Worm (Caenorhabditis elegans) whole organism, midembryonic: ENCODE results near the gene otpl-8.

ENCODE experiments used
- cog-1 ChIP-seq: sonication (generic microtip); optimal IDR thresholded peaks from 2 replicates; lab custom pipeline; 2016; ENCODE audit warnings: missing genetic modification characterization, missing compliant biosample characterization
- flt-1 ChIP-seq: fragments of 200-800 bp; sonication (Bioruptor generic); IDR thresholded peaks from 2 replicates; pipeline ENCODE4 v1.3.6; 2022; ENCODE audit warnings: missing genetic modification characterization, missing compliant biosample characterization
- klf-2 ChIP-seq: fragments of 200-800 bp; sonication (Bioruptor generic); conservative IDR thresholded peaks from 2 replicates; pipeline ENCODE4 v1.3.6; 2022; ENCODE audit warnings: missing genetic modification reagents, missing genetic modification characterization, missing compliant biosample characterization
- ref-1 ChIP-seq: fragments of 200-800 bp; sonication (Bioruptor generic); conservative IDR thresholded peaks from 2 replicates; pipeline ENCODE4 v1.3.6; 2022; ENCODE audit warnings: missing genetic modification reagents, missing genetic modification characterization, missing compliant biosample characterization
- ztf-23 ChIP-seq: fragments of 200-800 bp; sonication (Bioruptor generic); IDR thresholded peaks from 2 replicates; pipeline ENCODE4 v1.3.6; 2022; ENCODE audit warnings: missing genetic modification reagents, missing genetic modification characterization, missing compliant biosample characterization

DNA sequence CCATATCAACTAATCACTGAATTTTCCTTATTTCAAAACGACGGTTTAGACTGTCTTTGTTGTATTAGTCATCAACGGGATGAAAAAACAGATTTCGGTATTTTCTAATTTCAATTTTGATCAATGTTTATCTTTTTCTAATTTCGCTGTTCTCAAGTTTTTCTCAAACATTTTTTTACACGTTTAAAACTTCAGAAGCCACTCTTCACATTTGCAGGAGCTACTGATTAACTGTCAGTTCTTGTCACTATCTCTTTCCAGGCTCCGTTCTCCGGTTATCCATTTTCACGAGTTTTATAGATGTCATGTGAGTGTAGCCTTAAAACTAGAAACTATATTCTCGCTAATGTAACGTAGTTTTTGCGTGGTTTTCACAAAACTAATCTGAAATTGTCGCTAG is 19.8 kb upstream of the otpl-8 start, which contains the start of gene C04B4.4:
- no peak for TF ChIP-seq flt-1
- TF ChIP-seq ztf-23 (GFP tag; lab: Robert Waterston, UW): no peak
- no peak for TF ChIP-seq ref-1
- no peak for TF ChIP-seq klf-2
- TF ChIP-seq cog-1 (tag; lab: Kevin White, UChicago): no peak
